Fruit fly (Drosophila melanogaster) whole organism, embryonic: ENCODE results near the gene CheB98a.
A peak's percentile ranks its signal among the peaks of the same experiment; 100 is the strongest.

Experiments used
- Atf3 ChIP-seq: fragments of 200-800 bp; sonication (Bioruptor generic); optimal IDR thresholded peaks from 3 replicates; lab custom pipeline; 2016; ENCODE audit warnings: missing biosample characterization, missing genetic modification characterization
- BEAF-32 ChIP-seq: fragments of 200-800 bp; sonication (Bioruptor generic); optimal IDR thresholded peaks from 3 replicates; lab custom pipeline; 2017; ENCODE audit warnings: missing biosample characterization, missing genetic modification characterization, mild to moderate bottlenecking, moderate library complexity, missing genetic modification reagents
- Blimp-1 ChIP-seq: fragments of 200-800 bp; sonication (Bioruptor generic); optimal IDR thresholded peaks from 3 replicates; lab custom pipeline; 2018; ENCODE audit warnings: missing biosample characterization, missing genetic modification characterization, mild to moderate bottlenecking, moderate library complexity, missing genetic modification reagents
- CG10959 ChIP-seq: fragments of 200-800 bp; sonication (Bioruptor generic); IDR thresholded peaks from 2 replicates; pipeline ENCODE4 v1.3.6; 2022; ENCODE audit warnings: missing biosample characterization, missing genetic modification characterization
- CG12236 ChIP-seq: fragments of 200-800 bp; sonication (Bioruptor generic); optimal IDR thresholded peaks from 2 replicates; lab custom pipeline; 2016; ENCODE audit warnings: missing biosample characterization, missing genetic modification characterization
- CG15601 ChIP-seq: fragments of 200-800 bp; sonication (Bioruptor generic); optimal IDR thresholded peaks from 3 replicates; lab custom pipeline; 2019; ENCODE audit warnings: missing biosample characterization, mild to moderate bottlenecking, missing genetic modification characterization, moderate library complexity
- CG1832 ChIP-seq: fragments of 200-800 bp; sonication (Bioruptor generic); optimal IDR thresholded peaks from 2 replicates; lab custom pipeline; 2017; ENCODE audit warnings: missing biosample characterization, mild to moderate bottlenecking, missing genetic modification characterization, inconsistent platforms
- CG2199 ChIP-seq: fragments of 200-800 bp; sonication (Bioruptor generic); IDR thresholded peaks from 3 replicates; pipeline ENCODE4 v1.3.6; 2022; ENCODE audit warnings: missing biosample characterization, missing genetic modification characterization
- CG32767 ChIP-seq: fragments of 200-800 bp; sonication (Bioruptor generic); IDR thresholded peaks from 2 replicates; pipeline ENCODE4 v1.3.6; 2022; ENCODE audit warnings: missing biosample characterization, missing genetic modification characterization
- CG42726 ChIP-seq: fragments of 200-800 bp; sonication (Bioruptor generic); IDR thresholded peaks from 2 replicates; pipeline ENCODE4 v1.3.6; 2022; ENCODE audit warnings: missing biosample characterization, missing genetic modification characterization; ENCODE audit not compliant: partially characterized antibody
- CG4360 ChIP-seq: fragments of 200-800 bp; sonication (Bioruptor generic); IDR thresholded peaks from 2 replicates; pipeline ENCODE4 v1.3.6; 2022; ENCODE audit warnings: missing biosample characterization, missing genetic modification characterization
- CG6765 ChIP-seq: fragments of 200-800 bp; sonication (Bioruptor generic); optimal IDR thresholded peaks from 3 replicates; lab custom pipeline; 2017; ENCODE audit warnings: missing biosample characterization, mild to moderate bottlenecking, missing genetic modification characterization
- CG7357 ChIP-seq: fragments of 200-800 bp; sonication (Bioruptor generic); IDR thresholded peaks from 3 replicates; pipeline ENCODE4 v1.3.6; 2022; ENCODE audit warnings: missing biosample characterization, missing genetic modification characterization
- CG9215 ChIP-seq: fragments of 200-800 bp; sonication (Bioruptor generic); IDR thresholded peaks from 2 replicates; pipeline ENCODE4 v1.3.6; 2022; ENCODE audit warnings: missing biosample characterization, missing genetic modification characterization
- D ChIP-seq, 2 experiments: fragments of 200-800 bp in 1 of 2; fragments of >200 bp in 1 of 2; sonication (Bioruptor generic) in 1 of 2; optimal IDR thresholded peaks; 2 replicates in 1 of 2; 3 replicates in 1 of 2; lab custom pipeline; 2017; ENCODE audit warnings: mild to moderate bottlenecking in 1 of 2, missing biosample characterization in 1 of 2, missing genetic modification characterization in 1 of 2, missing genetic modification reagents in 1 of 2
- Dad ChIP-seq: fragments of 200-800 bp; sonication (Bioruptor generic); optimal IDR thresholded peaks from 3 replicates; lab custom pipeline; 2016; ENCODE audit warnings: missing biosample characterization, missing genetic modification characterization
- Dll ChIP-seq: fragments of 200-800 bp; sonication (Bioruptor generic); IDR thresholded peaks from 4 replicates; pipeline ENCODE4 v1.3.6; 2022; ENCODE audit warnings: missing biosample characterization, missing genetic modification characterization; ENCODE audit not compliant: partially characterized antibody
- GATAe ChIP-seq: fragments of 200-800 bp; sonication (Bioruptor generic); conservative IDR thresholded peaks from 2 replicates; pipeline ENCODE4 v1.3.6; 2022; ENCODE audit warnings: missing biosample characterization, missing genetic modification characterization
- HHEX ChIP-seq: fragments of 200-800 bp; sonication (Bioruptor generic); optimal IDR thresholded peaks from 3 replicates; lab custom pipeline; 2017; ENCODE audit warnings: missing biosample characterization, mild to moderate bottlenecking, missing genetic modification characterization, missing genetic modification reagents
- HmgD ChIP-seq: fragments of 200-800 bp; sonication (Bioruptor generic); optimal IDR thresholded peaks from 3 replicates; lab custom pipeline; 2016; ENCODE audit warnings: missing biosample characterization, missing genetic modification characterization
- HmgZ ChIP-seq: fragments of 200-800 bp; sonication (Bioruptor generic); optimal IDR thresholded peaks from 2 replicates; lab custom pipeline; 2018; ENCODE audit warnings: missing biosample characterization, mild to moderate bottlenecking, missing genetic modification characterization
- Kr ChIP-seq: fragments of 200-800 bp; sonication (Bioruptor generic); optimal IDR thresholded peaks from 2 replicates; lab custom pipeline; 2017; ENCODE audit warnings: missing biosample characterization, mild to moderate bottlenecking, missing genetic modification characterization
- Lim3 ChIP-seq: fragments of 200-800 bp; sonication (Bioruptor generic); IDR thresholded peaks from 2 replicates; pipeline ENCODE4 v1.3.6; 2022; ENCODE audit warnings: missing biosample characterization, missing genetic modification characterization
- Med ChIP-seq: fragments of 200-800 bp; sonication (Bioruptor generic); peaks from one replicate; lab custom pipeline; 2016; ENCODE audit warnings: missing biosample characterization, missing genetic modification characterization, mild to moderate bottlenecking, inconsistent platforms, moderate library complexity
- Pdp1 ChIP-seq, 2 experiments: fragments of 200-800 bp; sonication (Bioruptor generic); optimal IDR thresholded peaks; 3 replicates each; lab custom pipeline; 2016; ENCODE audit warnings: missing biosample characterization in 2 of 2, missing genetic modification characterization in 2 of 2, mild to moderate bottlenecking in 1 of 2, moderate library complexity in 1 of 2
- Trl ChIP-seq, 3 experiments: fragments of >200 bp in 2 of 3; fragments of 200-800 bp in 1 of 3; sonication (Bioruptor generic) in 1 of 3; optimal IDR thresholded peaks; 2 replicates in 1 of 3; 3 replicates in 2 of 3; lab custom pipeline; 2016 to 2017; ENCODE audit warnings: missing biosample characterization in 1 of 3, missing genetic modification characterization in 1 of 3
- Xrp1 ChIP-seq: fragments of 200-800 bp; sonication (Bioruptor generic); IDR thresholded peaks from 2 replicates; pipeline ENCODE4 v1.3.6; 2022; ENCODE audit warnings: missing biosample characterization, missing genetic modification characterization
- al ChIP-seq: fragments of 200-800 bp; sonication (Bioruptor generic); IDR thresholded peaks from 2 replicates; pipeline ENCODE4 v1.3.6; 2022; ENCODE audit warnings: missing biosample characterization, missing genetic modification characterization
- br ChIP-seq: fragments of >200 bp; optimal IDR thresholded peaks from 2 replicates; lab custom pipeline; 2017
- dmrt11E ChIP-seq: fragments of 200-800 bp; sonication (Bioruptor generic); optimal IDR thresholded peaks from 3 replicates; lab custom pipeline; 2018; ENCODE audit warnings: missing biosample characterization, mild to moderate bottlenecking, missing genetic modification characterization, moderate library complexity
- eve ChIP-seq, 2 experiments: fragments of >200 bp; optimal IDR thresholded peaks; 2 replicates each; lab custom pipeline; 2017; ENCODE audit warnings: missing biosample characterization in 2 of 2, missing genetic modification characterization in 2 of 2
- exex ChIP-seq: fragments of 200-800 bp; sonication (Bioruptor generic); optimal IDR thresholded peaks from 4 replicates; lab custom pipeline; 2018; ENCODE audit warnings: missing biosample characterization, mild to moderate bottlenecking, missing genetic modification characterization, moderate library complexity
- gt ChIP-seq: fragments of 200-800 bp; sonication (Bioruptor generic); IDR thresholded peaks from 2 replicates; pipeline ENCODE4 v1.3.6; 2022; ENCODE audit warnings: missing biosample characterization, missing genetic modification characterization
- insv ChIP-seq, 2 experiments: fragments of 200-800 bp; sonication (Bioruptor generic); optimal IDR thresholded peaks; 3 replicates each; lab custom pipeline; 2016 to 2018; ENCODE audit warnings: missing biosample characterization in 2 of 2, missing genetic modification characterization in 2 of 2
- jumu ChIP-seq: fragments of 200-800 bp; sonication (Bioruptor generic); optimal IDR thresholded peaks from 3 replicates; lab custom pipeline; 2016; ENCODE audit warnings: missing biosample characterization, missing genetic modification characterization
- klu ChIP-seq: fragments of 200-800 bp; sonication (Bioruptor generic); IDR thresholded peaks from 2 replicates; pipeline ENCODE4 v1.3.6; 2022; ENCODE audit warnings: missing biosample characterization, missing genetic modification characterization
- mirr ChIP-seq: fragments of 200-800 bp; sonication (Bioruptor generic); optimal IDR thresholded peaks from 3 replicates; lab custom pipeline; 2018; ENCODE audit warnings: missing biosample characterization, mild to moderate bottlenecking, missing genetic modification characterization
- odd ChIP-seq: fragments of 200-800 bp; sonication (Bioruptor generic); optimal IDR thresholded peaks from 2 replicates; lab custom pipeline; 2017; ENCODE audit warnings: missing biosample characterization, mild to moderate bottlenecking, missing genetic modification characterization
- onecut ChIP-seq: fragments of 200-800 bp; sonication (Bioruptor generic); IDR thresholded peaks from 2 replicates; pipeline ENCODE4 v1.3.6; 2022; ENCODE audit warnings: missing biosample characterization, missing genetic modification characterization
- otp ChIP-seq: fragments of 200-800 bp; sonication (Bioruptor generic); IDR thresholded peaks from 3 replicates; pipeline ENCODE4, ENCODE4 v1.3.6; 2022; ENCODE audit warnings: missing biosample characterization, missing genetic modification characterization
- sd ChIP-seq: fragments of 200-800 bp; sonication (Bioruptor generic); optimal IDR thresholded peaks from 3 replicates; lab custom pipeline; 2018; ENCODE audit warnings: missing biosample characterization, mild to moderate bottlenecking, missing genetic modification characterization, moderate library complexity
- sens ChIP-seq: fragments of 200-800 bp; sonication (Bioruptor generic); peaks from one replicate; lab custom pipeline; 2016; ENCODE audit warnings: missing biosample characterization, missing genetic modification characterization
- slbo ChIP-seq: fragments of 200-800 bp; sonication (Bioruptor generic); IDR thresholded peaks from 2 replicates; pipeline ENCODE4 v1.3.6; 2022; ENCODE audit warnings: missing biosample characterization, missing genetic modification characterization
- sqz ChIP-seq: fragments of 200-800 bp; sonication (Bioruptor generic); optimal IDR thresholded peaks from 3 replicates; lab custom pipeline; 2018; ENCODE audit warnings: missing biosample characterization, mild to moderate bottlenecking, missing genetic modification characterization

Gene CheB98a

dm6 chr3R:28840620-28841019 lies 34.1 kb downstream of the CheB98a start:
- TF ChIP-seq CG1832 (GFP tag; lab: Kevin White, UChicago): no peak
- TF ChIP-seq CG10959 (GFP tag; lab: Robert Waterston, UW): no peak
- no peak for TF ChIP-seq al
- TF ChIP-seq CG42726 (GFP tag; lab: Robert Waterston, UW): no peak

dm6 chr3R:28841968-28842367 lies 35.5 kb downstream of the CheB98a start:
- TF ChIP-seq Xrp1 (GFP tag; lab: Robert Waterston, UW): 0 out of 2 replicates have a peak, but pooled peaks have one; percentile 15
- no peak for TF ChIP-seq CG15601 (tag; lab: Kevin White, UChicago)
- TF ChIP-seq dmrt11E (tag; lab: Kevin White, UChicago): peak; percentile 7
- TF ChIP-seq Kr (GFP tag; lab: Kevin White, UChicago): no peak
- TF ChIP-seq sens (GFP tag; lab: Kevin White, UChicago): peak; percentile 45

- TF ChIP-seq Med (GFP tag; lab: Kevin White, UChicago): peak; percentile 52
- TF ChIP-seq klu (GFP tag; lab: Robert Waterston, UW): no peak
- no peak for TF ChIP-seq odd
- TF ChIP-seq Trl (optimal IDR thresholded peaks at IDR 0.05; lab: Kevin White, UChicago): no peak
- no peak for TF ChIP-seq Trl (GFP tag; optimal IDR thresholded peaks at IDR 0.05; lab: Kevin White, UChicago)
- peak; percentile 79 for TF ChIP-seq exex (tag; lab: Kevin White, UChicago)
- TF ChIP-seq GATAe (GFP tag; lab: Robert Waterston, UW): peak; percentile 51; the same call in 1 of the 2 replicates
- no peak for TF ChIP-seq Dll (GFP tag; lab: Robert Waterston, UW)
- TF ChIP-seq mirr (GFP tag; lab: Kevin White, UChicago): peak; percentile 45
- no peak for TF ChIP-seq eve (GFP tag; optimal IDR thresholded peaks at IDR 0.05; lab: Kevin White, UChicago)
- TF ChIP-seq sd (tag; lab: Kevin White, UChicago): peak; percentile 84
- peak; percentile 1 for TF ChIP-seq HmgZ
- TF ChIP-seq CG6765 (GFP tag; lab: Kevin White, UChicago): no peak
- TF ChIP-seq slbo (GFP tag; lab: Robert Waterston, UW): no peak
Measured at dm6 chr3R:28842431-28842830, 35.9 kb downstream of the CheB98a start.

- peak; percentile 98 to 99 for TF ChIP-seq insv (GFP tag; optimal IDR thresholded peaks at IDR 0.05; lab: Kevin White, UChicago)
- TF ChIP-seq Dll (GFP tag; lab: Robert Waterston, UW): no peak
- TF ChIP-seq CG2199: 0 out of 3 replicates have a peak, but pooled peaks have one; percentile 8
- peak; percentile 98 for TF ChIP-seq onecut
- TF ChIP-seq HHEX: no peak
- TF ChIP-seq Blimp-1 (GFP tag; lab: Kevin White, UChicago): peak; percentile 71
- TF ChIP-seq Lim3: no peak
- TF ChIP-seq Pdp1 (GFP tag; optimal IDR thresholded peaks at IDR 0.05; lab: Kevin White, UChicago): peak in 1 of 2 experiments; percentile 60
- TF ChIP-seq br (lab: Kevin White, UChicago): no peak
- TF ChIP-seq CG7357 (GFP tag; lab: Robert Waterston, UW): no peak
- no peak for TF ChIP-seq otp
- TF ChIP-seq sqz (GFP tag; lab: Kevin White, UChicago): no peak
- peak; percentile 24 for TF ChIP-seq CG12236 (GFP tag; lab: Kevin White, UChicago)
- peak; percentile 72 for TF ChIP-seq CG4360
- TF ChIP-seq HmgD: peak; percentile 15
- TF ChIP-seq BEAF-32 (GFP tag; lab: Kevin White, UChicago): no peak
- TF ChIP-seq D (optimal IDR thresholded peaks at IDR 0.05; lab: Kevin White, UChicago): peak; percentile 55
- no peak for TF ChIP-seq D (GFP tag; optimal IDR thresholded peaks at IDR 0.05; lab: Kevin White, UChicago)
- TF ChIP-seq CG32767 (GFP tag; lab: Robert Waterston, UW): 0 out of 2 replicates have a peak, but pooled peaks have one; percentile 30
- TF ChIP-seq Atf3 (GFP tag; lab: Kevin White, UChicago): no peak
- no peak for TF ChIP-seq CG9215 (GFP tag; lab: Robert Waterston, UW)
- no peak for TF ChIP-seq jumu (GFP tag; lab: Kevin White, UChicago)
- no peak for TF ChIP-seq gt (GFP tag; lab: Robert Waterston, UW)
- no peak for TF ChIP-seq Dad (GFP tag; lab: Kevin White, UChicago)
Measured at dm6 chr3R:28843776-28844610, 37.5 kb downstream of the CheB98a start.
